Fruit fly (Drosophila melanogaster) whole organism, embryonic: ENCODE measurements around the gene CG12398.

Source experiments
- Bdp1 ChIP-seq: fragments of 200-800 bp; sonication (Bioruptor generic); optimal IDR thresholded peaks from 3 replicates; lab custom pipeline; 2016; ENCODE audit warnings: missing biosample characterization, missing genetic modification characterization
- CG11398 ChIP-seq: fragments of 200-800 bp; sonication (Bioruptor generic); optimal IDR thresholded peaks from 2 replicates; lab custom pipeline; 2016; ENCODE audit warnings: missing biosample characterization, missing genetic modification characterization
- CG1529 ChIP-seq: fragments of 200-800 bp; sonication (Bioruptor generic); optimal IDR thresholded peaks from 3 replicates; lab custom pipeline; 2018; ENCODE audit warnings: missing biosample characterization, missing genetic modification characterization
- CG5953 ChIP-seq: fragments of 200-800 bp; sonication (Bioruptor generic); IDR thresholded peaks from 2 replicates; pipeline ENCODE4 v1.3.6; 2022; ENCODE audit warnings: missing biosample characterization, missing genetic modification characterization
- CG8359 ChIP-seq: fragments of 200-800 bp; sonication (Bioruptor generic); optimal IDR thresholded peaks from 2 replicates; lab custom pipeline; 2017; ENCODE audit warnings: missing biosample characterization, mild to moderate bottlenecking, missing genetic modification characterization, borderline replicate concordance
- H2.0 ChIP-seq: fragments of 200-800 bp; sonication (Bioruptor generic); IDR thresholded peaks from 2 replicates; pipeline ENCODE4 v1.3.6; 2022; ENCODE audit warnings: missing biosample characterization, missing genetic modification characterization
- Sry-β ChIP-seq: fragments of 200-800 bp; sonication (Bioruptor generic); optimal IDR thresholded peaks from 2 replicates; lab custom pipeline; 2018; ENCODE audit warnings: missing biosample characterization, mild to moderate bottlenecking, missing genetic modification characterization, moderate library complexity
- chif ChIP-seq, 2 experiments: fragments of 200-800 bp; sonication (Bioruptor generic); optimal IDR thresholded peaks; 3 replicates each; lab custom pipeline; 2016; ENCODE audit warnings: missing biosample characterization in 2 of 2, missing genetic modification characterization in 2 of 2
- chinmo ChIP-seq: fragments of 200-800 bp; sonication (Bioruptor generic); IDR thresholded peaks from 4 replicates; pipeline ENCODE4 v1.3.6; 2022; ENCODE audit warnings: missing biosample characterization, missing genetic modification characterization; ENCODE audit not compliant: partially characterized antibody
- sr ChIP-seq: fragments of 200-800 bp; sonication (Bioruptor generic); IDR thresholded peaks from 3 replicates; pipeline ENCODE4 v1.3.6; 2022; ENCODE audit warnings: missing biosample characterization, missing genetic modification characterization

- TF ChIP-seq chinmo (peak; percentile 82; the same call in 3 of the 4 replicates), sr (no peak), Bdp1 (GFP tag; lab: Kevin White, UChicago) (no peak), CG1529 (GFP tag; lab: Kevin White, UChicago) (no peak), Sry-β (GFP tag; lab: Kevin White, UChicago) (no peak), CG5953 (GFP tag; lab: Robert Waterston, UW) (no peak), CG8359 (GFP tag; lab: Kevin White, UChicago) (no peak), H2.0 (no peak), CG11398 (GFP tag; lab: Kevin White, UChicago) (no peak), chif (GFP tag; optimal IDR thresholded peaks at IDR 0.05; lab: Kevin White, UChicago) (no peak)
Observed at dm6 chrX:14955050-14955783, 41.6 kb upstream of the CG12398 start, which contains the start of the genes CG9030 and eag.
